Fruit fly (Drosophila melanogaster): Measurements from ENCODE around the gene CG13850.

The CG13850 gene

DNA sequence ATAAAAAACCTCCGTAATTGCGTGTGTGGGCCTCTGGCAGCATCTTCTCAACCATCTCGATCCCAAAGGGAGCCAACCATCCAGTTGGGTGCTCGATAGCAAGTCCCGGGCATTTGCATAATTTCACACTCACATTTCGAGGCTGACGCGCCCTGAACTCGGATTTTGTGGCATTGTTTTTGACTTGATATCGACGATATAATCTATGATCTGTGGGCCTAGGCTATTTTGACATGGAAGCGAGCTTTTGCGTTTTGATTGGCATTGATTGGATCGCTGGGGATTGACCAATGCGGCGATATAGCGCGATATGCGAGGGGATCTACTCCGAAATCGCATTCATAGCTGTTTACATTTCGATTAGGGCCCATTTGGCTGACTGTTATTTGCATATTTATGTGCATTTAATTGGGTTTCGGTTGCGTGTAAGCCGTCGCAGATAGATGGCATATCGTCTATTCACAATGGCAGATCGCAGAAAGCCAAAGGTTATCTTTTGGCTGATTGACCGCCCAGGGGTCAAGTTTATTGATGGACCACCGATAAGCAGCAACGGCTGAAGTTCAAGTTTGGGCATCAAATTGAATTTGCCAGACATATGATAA is 21.6 kb upstream of the CG13850 start:
- no peak for TF ChIP-seq kay (GFP tag; ENCODE audit: borderline replicate concordance)
- TF ChIP-seq Hr96 (GFP tag; optimal IDR thresholded peaks at IDR 0.05) = no peak
- no peak for TF ChIP-seq pad (GFP tag; optimal IDR thresholded peaks at IDR 0.05)
- no peak for TF ChIP-seq CG7045 (GFP tag; optimal IDR thresholded peaks at IDR 0.05)
- no peak for TF ChIP-seq Clk (GFP tag; optimal IDR thresholded peaks at IDR 0.05)
- no peak for TF ChIP-seq cic (GFP tag; optimal IDR thresholded peaks at IDR 0.05)
- TF ChIP-seq Mnt (GFP tag; optimal IDR thresholded peaks at IDR 0.05) = no peak

DNA sequence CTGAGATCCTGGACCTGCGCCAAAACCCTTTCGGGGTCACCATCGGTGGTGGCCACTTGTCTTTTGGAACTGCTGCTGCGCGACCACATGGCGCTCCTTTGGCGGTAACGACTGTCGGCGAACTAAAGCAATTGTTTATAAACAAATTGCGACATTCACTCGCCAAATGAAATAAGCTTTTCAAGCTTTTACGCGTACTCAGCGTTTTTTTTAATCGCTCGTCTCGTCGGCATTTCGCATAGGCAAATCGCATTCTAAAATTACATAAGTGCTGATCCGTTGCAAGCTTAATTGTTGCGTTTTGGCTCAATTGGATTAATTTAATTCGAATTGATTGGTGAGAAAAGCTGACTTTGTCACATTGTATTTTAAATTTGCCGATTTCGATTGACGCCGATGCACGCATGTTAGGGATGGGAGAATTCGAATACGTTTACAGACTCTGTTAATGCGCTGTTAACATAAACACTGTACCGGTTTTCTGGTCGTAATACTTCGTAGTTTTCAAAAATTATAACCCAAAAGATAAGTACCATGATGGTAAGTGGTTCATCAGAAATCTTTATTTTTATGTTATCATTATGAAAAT is 14.0 kb upstream of the CG13850 start, which contains the start of gene pinta:
Gene pinta, minus strand, starts transcription at position 328 of the 589 bp plus-strand sequence.
- TF ChIP-seq CG14711 (tag; optimal IDR thresholded peaks at IDR 0.05) (no peak), tj (GFP tag; optimal IDR thresholded peaks at IDR 0.05) (peak; percentile 97), toe (GFP tag; optimal IDR thresholded peaks at IDR 0.05) (no peak), bab1 (GFP tag; optimal IDR thresholded peaks at IDR 0.05) (peak; percentile 8), Mnt (GFP tag; optimal IDR thresholded peaks at IDR 0.05) (peak; percentile 60), Clk (GFP tag; optimal IDR thresholded peaks at IDR 0.05) (no peak), Hr96 (GFP tag; optimal IDR thresholded peaks at IDR 0.05) (no peak), cic (GFP tag; optimal IDR thresholded peaks at IDR 0.05) (peak; percentile 67), Crg-1 (GFP tag; optimal IDR thresholded peaks at IDR 0.05) (no peak), cnc (optimal IDR thresholded peaks at IDR 0.05) (no peak), CG33017 (tag; optimal IDR thresholded peaks at IDR 0.05) (no peak)

DNA sequence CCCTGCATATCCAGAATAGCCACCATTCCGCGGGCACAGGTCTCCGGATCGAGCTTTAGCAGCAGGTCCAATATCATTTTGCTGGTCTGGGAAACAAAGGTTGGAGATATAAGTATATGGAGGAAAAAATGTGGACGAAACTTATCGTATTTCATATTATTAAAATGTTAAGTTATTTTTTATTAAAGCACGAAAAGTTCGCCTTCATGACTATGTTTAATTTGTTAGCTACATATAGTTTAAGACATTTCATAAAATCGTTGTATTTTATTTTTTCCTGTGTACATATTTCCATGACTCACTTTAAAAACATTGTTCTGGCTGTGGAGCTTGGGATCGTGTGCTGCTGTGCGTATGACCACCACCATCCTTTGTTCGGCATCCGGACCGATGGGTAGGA is 13.3 kb upstream of the CG13850 start:
- no peak for TF ChIP-seq CG14711 (tag; optimal IDR thresholded peaks at IDR 0.05)
- TF ChIP-seq CG33017 (tag; optimal IDR thresholded peaks at IDR 0.05) = no peak
- TF ChIP-seq toe (GFP tag; optimal IDR thresholded peaks at IDR 0.05) = no peak
- no peak for TF ChIP-seq CG7101 (tag; optimal IDR thresholded peaks at IDR 0.05)
- no peak for TF ChIP-seq kay (GFP tag; ENCODE audit: borderline replicate concordance)
- TF ChIP-seq CG5204 (GFP tag; optimal IDR thresholded peaks at IDR 0.05) = no peak
- no peak for TF ChIP-seq Hr96 (GFP tag; optimal IDR thresholded peaks at IDR 0.05)
- no peak for TF ChIP-seq CG7045 (GFP tag; optimal IDR thresholded peaks at IDR 0.05)
- no peak for TF ChIP-seq cnc (optimal IDR thresholded peaks at IDR 0.05)
- TF ChIP-seq Mnt (GFP tag; optimal IDR thresholded peaks at IDR 0.05) = no peak
- TF ChIP-seq CG12768 (GFP tag; optimal IDR thresholded peaks at IDR 0.05) = no peak

DNA sequence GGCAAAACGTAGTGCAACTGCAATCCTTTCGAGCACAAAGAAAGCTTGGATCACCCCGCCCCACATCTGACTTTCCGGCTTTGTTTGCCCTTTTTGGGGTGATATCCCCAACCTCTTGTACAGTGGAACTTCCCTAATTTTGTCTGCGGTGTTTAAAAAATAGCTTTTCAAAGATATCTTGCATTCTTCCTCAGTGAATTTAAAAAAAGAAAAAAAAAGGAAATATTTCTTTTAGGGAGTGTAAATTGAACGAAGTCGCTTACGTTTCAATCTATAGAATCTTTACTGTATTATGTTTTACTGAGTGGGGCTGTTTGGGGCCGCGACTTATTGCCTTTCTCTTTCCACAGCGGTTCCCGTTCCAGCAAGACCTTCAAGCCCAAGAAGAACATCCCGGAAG is 10.9 kb upstream of the CG13850 start:
- peak; percentile 69 for TF ChIP-seq CG7101 (tag; optimal IDR thresholded peaks at IDR 0.05)
- TF ChIP-seq CG7045 (GFP tag; optimal IDR thresholded peaks at IDR 0.05) = peak; percentile 6
- no peak for TF ChIP-seq toe (GFP tag; optimal IDR thresholded peaks at IDR 0.05)
- TF ChIP-seq CG14711 (tag; optimal IDR thresholded peaks at IDR 0.05) = peak; percentile 56
- TF ChIP-seq Clk (GFP tag; optimal IDR thresholded peaks at IDR 0.05) = no peak
- no peak for TF ChIP-seq CG1620 (GFP tag; optimal IDR thresholded peaks at IDR 0.05)
- TF ChIP-seq pad (GFP tag; optimal IDR thresholded peaks at IDR 0.05) = peak; percentile 2
- TF ChIP-seq CG33017 (tag; optimal IDR thresholded peaks at IDR 0.05) = peak; percentile 54
- no peak for TF ChIP-seq Crg-1 (GFP tag; optimal IDR thresholded peaks at IDR 0.05)
- TF ChIP-seq CG5204 (GFP tag; optimal IDR thresholded peaks at IDR 0.05) = no peak
- TF ChIP-seq CG12768 (GFP tag; optimal IDR thresholded peaks at IDR 0.05) = no peak
- no peak for TF ChIP-seq cnc (optimal IDR thresholded peaks at IDR 0.05)
- no peak for TF ChIP-seq Mnt (GFP tag; optimal IDR thresholded peaks at IDR 0.05)
- peak; percentile 23 for TF ChIP-seq Hr96 (GFP tag; optimal IDR thresholded peaks at IDR 0.05)
- no peak for TF ChIP-seq tj (GFP tag; optimal IDR thresholded peaks at IDR 0.05)
- no peak for TF ChIP-seq cic (GFP tag; optimal IDR thresholded peaks at IDR 0.05)
- no peak for TF ChIP-seq ovo (GFP tag; optimal IDR thresholded peaks at IDR 0.05)
- TF ChIP-seq kay (GFP tag; ENCODE audit: borderline replicate concordance) = no peak
- peak; percentile 90 for TF ChIP-seq bab1 (GFP tag; optimal IDR thresholded peaks at IDR 0.05)
- no peak for TF ChIP-seq CG11617 (GFP tag; optimal IDR thresholded peaks at IDR 0.05)

DNA sequence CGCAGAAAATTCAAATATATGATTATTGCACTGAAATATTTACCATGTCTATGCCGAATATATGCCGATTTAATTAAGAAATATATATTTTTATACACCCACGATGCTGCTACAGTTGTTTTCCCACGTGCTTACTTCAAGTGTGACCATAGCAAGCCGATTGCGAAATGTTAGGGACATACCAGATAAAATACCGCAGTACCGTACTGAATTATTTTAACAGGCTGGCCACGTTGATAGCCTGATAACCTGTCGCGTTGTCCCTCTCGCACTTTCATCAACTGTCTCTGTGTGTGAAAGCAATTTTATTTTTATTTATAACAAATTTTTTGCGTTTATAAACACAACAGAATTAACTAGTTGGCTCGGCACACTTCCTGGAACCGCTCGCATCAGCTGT is 10.2 kb upstream of the CG13850 start, which contains the start of the genes Nop56 and mats:
Gene Nop56, minus strand, starts transcription at position 158 of the 400 bp plus-strand sequence.
Gene mats, plus strand, starts transcription at position 251 of the 400 bp plus-strand sequence.
- TF ChIP-seq Hr96 (GFP tag; optimal IDR thresholded peaks at IDR 0.05) (no peak), CG1620 (GFP tag; optimal IDR thresholded peaks at IDR 0.05) (no peak), toe (GFP tag; optimal IDR thresholded peaks at IDR 0.05) (no peak), CG11617 (GFP tag; optimal IDR thresholded peaks at IDR 0.05) (peak; percentile 6), cic (GFP tag; optimal IDR thresholded peaks at IDR 0.05) (peak; percentile 27), cnc (optimal IDR thresholded peaks at IDR 0.05) (no peak), bab1 (GFP tag; optimal IDR thresholded peaks at IDR 0.05) (peak; percentile 67), tj (GFP tag; optimal IDR thresholded peaks at IDR 0.05) (no peak), pad (GFP tag; optimal IDR thresholded peaks at IDR 0.05) (peak; percentile 27), CG7101 (tag; optimal IDR thresholded peaks at IDR 0.05) (peak; percentile 45), CG14711 (tag; optimal IDR thresholded peaks at IDR 0.05) (peak; percentile 19), kay (GFP tag; ENCODE audit: borderline replicate concordance) (peak; percentile 88), Clk (GFP tag; optimal IDR thresholded peaks at IDR 0.05) (no peak), CG7045 (GFP tag; optimal IDR thresholded peaks at IDR 0.05) (no peak), ovo (GFP tag; optimal IDR thresholded peaks at IDR 0.05) (no peak), CG5204 (GFP tag; optimal IDR thresholded peaks at IDR 0.05) (no peak), Mnt (GFP tag; optimal IDR thresholded peaks at IDR 0.05) (peak; percentile 100), Crg-1 (GFP tag; optimal IDR thresholded peaks at IDR 0.05) (no peak), CG33017 (tag; optimal IDR thresholded peaks at IDR 0.05) (no peak), CG12768 (GFP tag; optimal IDR thresholded peaks at IDR 0.05) (no peak)

All from whole organism, adult.